Worm (Caenorhabditis elegans) whole organism, L1 larva: Measurements from ENCODE around the gene Y32H12A.8.

Experiments
- C34B4.2 ChIP-seq: sonication (generic microtip); optimal IDR thresholded peaks from 2 replicates; lab custom pipeline; 2017; ENCODE audit warnings: mild to moderate bottlenecking, missing genetic modification characterization, missing compliant biosample characterization
- F16B12.6 ChIP-seq: fragments of 150-350 bp; optimal IDR thresholded peaks from 2 replicates; lab custom pipeline; 2014; ENCODE audit warnings: missing biosample characterization, missing genetic modification characterization
- blmp-1 ChIP-seq: fragments of 150-350 bp; optimal IDR thresholded peaks from 2 replicates; lab custom pipeline; 2014; ENCODE audit warnings: missing biosample characterization, missing genetic modification characterization
- ceh-88 ChIP-seq: fragments of 200-800 bp; sonication (Bioruptor generic); IDR thresholded peaks from 2 replicates; pipeline ENCODE4 v1.3.6; 2022; ENCODE audit warnings: missing genetic modification characterization, missing compliant biosample characterization
- dpl-1 ChIP-seq, 3 experiments: fragments of 150-350 bp in 2 of 3; sonication (generic microtip) in 1 of 3; optimal IDR thresholded peaks; 2 replicates each; lab custom pipeline; 2014 to 2017; ENCODE audit warnings: missing biosample characterization in 3 of 3, missing genetic modification characterization in 3 of 3, missing genetic modification reagents in 3 of 3
- efl-1 ChIP-seq, 4 experiments: fragments of 150-350 bp; optimal IDR thresholded peaks in 3 of 4; peaks in 1 of 4; 1 replicate in 1 of 4; 2 replicates in 3 of 4; lab custom pipeline; 2014; ENCODE audit warnings: missing biosample characterization in 2 of 4, missing genetic modification characterization in 2 of 4, missing genetic modification reagents in 2 of 4
- elt-2 ChIP-seq: sonication (generic microtip); optimal IDR thresholded peaks from 2 replicates; lab custom pipeline; 2016; ENCODE audit warnings: missing genetic modification characterization, mild to moderate bottlenecking, inconsistent platforms, missing compliant biosample characterization, missing genetic modification reagents
- elt-3 ChIP-seq, 6 experiments: fragments of 150-350 bp in 1 of 6; sonication (generic microtip); optimal IDR thresholded peaks; 2 replicates each; lab custom pipeline; 2017 to 2018; ENCODE audit warnings: missing biosample characterization in 6 of 6, missing genetic modification characterization in 6 of 6, inconsistent platforms in 1 of 6
- ets-5 ChIP-seq: fragments of 200-800 bp; sonication (Bioruptor generic); IDR thresholded peaks from 2 replicates; pipeline ENCODE4 v1.3.6; 2022; ENCODE audit warnings: missing genetic modification characterization, missing compliant biosample characterization
- fkh-10 ChIP-seq: sonication (generic microtip); optimal IDR thresholded peaks from 2 replicates; lab custom pipeline; 2017; ENCODE audit warnings: missing biosample characterization, missing genetic modification reagents, missing genetic modification characterization
- grh-1 ChIP-seq: fragments of 200-800 bp; sonication (Bioruptor generic); IDR thresholded peaks from 2 replicates; pipeline ENCODE4 v1.3.6; 2022; ENCODE audit warnings: missing genetic modification reagents, missing genetic modification characterization, missing compliant biosample characterization
- hlh-17 ChIP-seq: fragments of 200-800 bp; sonication (Bioruptor generic); optimal IDR thresholded peaks from 2 replicates; lab custom pipeline; 2018; ENCODE audit warnings: missing genetic modification characterization, mild to moderate bottlenecking, missing compliant biosample characterization, moderate library complexity, borderline replicate concordance
- irx-1 ChIP-seq: sonication (generic microtip); optimal IDR thresholded peaks from 2 replicates; lab custom pipeline; 2016; ENCODE audit warnings: missing genetic modification characterization, missing compliant biosample characterization
- isw-1 ChIP-seq: fragments of 200-800 bp; sonication (Bioruptor generic); IDR thresholded peaks from 2 replicates; pipeline ENCODE4 v1.3.6; 2022; ENCODE audit warnings: missing genetic modification characterization, missing compliant biosample characterization
- jun-1 ChIP-seq: fragments of 150-350 bp; optimal IDR thresholded peaks from 2 replicates; lab custom pipeline; 2014; ENCODE audit warnings: missing biosample characterization, missing genetic modification reagents, missing genetic modification characterization
- lin-14 ChIP-seq: fragments of 200-800 bp; sonication (Bioruptor generic); optimal IDR thresholded peaks from 2 replicates; lab custom pipeline; 2018; ENCODE audit warnings: mild to moderate bottlenecking, missing genetic modification characterization, moderate library complexity, missing compliant biosample characterization
- lin-35 ChIP-seq, 2 experiments: fragments of 150-350 bp; optimal IDR thresholded peaks; 2 replicates each; lab custom pipeline; 2014; ENCODE audit warnings: missing biosample characterization in 2 of 2, missing genetic modification characterization in 2 of 2, missing genetic modification reagents in 2 of 2
- lsy-2 ChIP-seq, 2 experiments: fragments of 150-350 bp; optimal IDR thresholded peaks; 2 replicates each; lab custom pipeline; 2014; ENCODE audit warnings: missing biosample characterization in 2 of 2, missing genetic modification characterization in 2 of 2
- mab-9 ChIP-seq: fragments of 200-800 bp; sonication (Bioruptor generic); IDR thresholded peaks from 2 replicates; pipeline ENCODE4 v1.3.6; 2022; ENCODE audit warnings: missing genetic modification reagents, missing genetic modification characterization, missing compliant biosample characterization
- mep-1 ChIP-seq: fragments of 150-350 bp; optimal IDR thresholded peaks from 2 replicates; lab custom pipeline; 2014; ENCODE audit warnings: missing biosample characterization, missing genetic modification characterization
- nhr-19 ChIP-seq: fragments of 200-800 bp; sonication (Bioruptor generic); conservative IDR thresholded peaks from 2 replicates; pipeline ENCODE4 v1.3.6; 2022; ENCODE audit warnings: missing genetic modification characterization, missing compliant biosample characterization
- nhr-28 ChIP-seq: fragments of 150-350 bp; optimal IDR thresholded peaks from 2 replicates; lab custom pipeline; 2014; ENCODE audit warnings: missing biosample characterization, missing genetic modification characterization
- nhr-47 ChIP-seq: sonication (generic microtip); optimal IDR thresholded peaks from 2 replicates; lab custom pipeline; 2016; ENCODE audit warnings: mild to moderate bottlenecking, missing genetic modification characterization, moderate library complexity, missing compliant biosample characterization
- nhr-71 ChIP-seq: sonication (generic microtip); optimal IDR thresholded peaks from 2 replicates; lab custom pipeline; 2016; ENCODE audit warnings: mild to moderate bottlenecking, missing genetic modification characterization, moderate library complexity, missing compliant biosample characterization
- nhr-85 ChIP-seq: sonication (generic microtip); peaks from one replicate; lab custom pipeline; 2016; ENCODE audit warnings: missing genetic modification characterization, inconsistent platforms, missing compliant biosample characterization
- pag-3 ChIP-seq: sonication (generic microtip); optimal IDR thresholded peaks from 2 replicates; lab custom pipeline; 2017; ENCODE audit warnings: missing genetic modification characterization, mild to moderate bottlenecking, missing compliant biosample characterization, antibody characterized with exemption, borderline replicate concordance; ENCODE audit not compliant: insufficient read depth
- pax-3 ChIP-seq: fragments of 200-800 bp; sonication (Bioruptor generic); optimal IDR thresholded peaks from 2 replicates; lab custom pipeline; 2018; ENCODE audit warnings: mild to moderate bottlenecking, missing genetic modification characterization, moderate library complexity, missing compliant biosample characterization
- pqm-1 ChIP-seq: sonication (generic microtip); optimal IDR thresholded peaks from 3 replicates; lab custom pipeline; 2017; ENCODE audit warnings: missing biosample characterization, missing genetic modification characterization
- rnt-1 ChIP-seq: sonication (generic microtip); optimal IDR thresholded peaks from 2 replicates; lab custom pipeline; 2016; ENCODE audit warnings: mild to moderate bottlenecking, missing genetic modification characterization, moderate library complexity, missing compliant biosample characterization
- skn-1 ChIP-seq: fragments of 150-350 bp; optimal IDR thresholded peaks from 2 replicates; lab custom pipeline; 2014; ENCODE audit warnings: missing biosample characterization, missing genetic modification characterization
- sptf-1 ChIP-seq: fragments of 150-350 bp; optimal IDR thresholded peaks from 2 replicates; lab custom pipeline; 2014; ENCODE audit warnings: missing biosample characterization, missing genetic modification characterization
- swsn-7 ChIP-seq: sonication (generic microtip); optimal IDR thresholded peaks from 2 replicates; lab custom pipeline; 2016; ENCODE audit warnings: missing genetic modification characterization, missing compliant biosample characterization
- tbx-2 ChIP-seq: sonication (generic microtip); optimal IDR thresholded peaks from 2 replicates; lab custom pipeline; 2016; ENCODE audit warnings: missing genetic modification characterization, missing compliant biosample characterization
- unc-62 ChIP-seq: fragments of 150-350 bp; optimal IDR thresholded peaks from 2 replicates; lab custom pipeline; 2014; ENCODE audit warnings: missing biosample characterization, missing genetic modification reagents, missing genetic modification characterization
- unc-98 ChIP-seq: fragments of 200-800 bp; sonication (Bioruptor generic); IDR thresholded peaks from 2 replicates; pipeline ENCODE4 v1.3.6; 2022; ENCODE audit warnings: missing genetic modification characterization, missing compliant biosample characterization
- vab-15 ChIP-seq: sonication (generic microtip); optimal IDR thresholded peaks from 2 replicates; lab custom pipeline; 2017; ENCODE audit warnings: missing genotype, mild to moderate bottlenecking, missing genetic modification characterization, missing compliant biosample characterization
- ztf-11 ChIP-seq, 2 experiments: sonication (generic microtip); optimal IDR thresholded peaks; 2 replicates each; lab custom pipeline; 2016 to 2017; ENCODE audit warnings: missing genetic modification characterization in 2 of 2, missing biosample characterization in 1 of 2, missing compliant biosample characterization in 1 of 2
- ztf-4 ChIP-seq: fragments of 150-350 bp; optimal IDR thresholded peaks from 2 replicates; lab custom pipeline; 2014; ENCODE audit warnings: missing biosample characterization, missing genetic modification characterization

The Y32H12A.8 gene

ce11 chrIII:5420276-5420675 is 14.4 kb upstream of the Y32H12A.8 start:
- TF ChIP-seq sptf-1 (tag; lab: Kevin White, UChicago) (no peak), hlh-17 (GFP tag; lab: Kevin White, UChicago) (no peak), isw-1 (no peak), fkh-10 (GFP tag; lab: Kevin White, UChicago) (no peak), elt-2 (tag; lab: Kevin White, UChicago) (peak; percentile 50), unc-62 (no peak), ztf-4 (tag; lab: Kevin White, UChicago) (no peak), lin-35 (GFP tag; optimal IDR thresholded peaks at IDR 0.05; lab: Kevin White, UChicago) (peak in 1 of 2 experiments; percentile 23), efl-1 (optimal IDR thresholded peaks at IDR 0.05; lab: Kevin White, UChicago) (no peak), efl-1 (GFP tag; optimal IDR thresholded peaks at IDR 0.05 in 1 of 2; lab: Kevin White, UChicago) (peak in 1 of 2 experiments; percentile 28)
- TF ChIP-seq, all 84 proteins: peak for 3

- TF ChIP-seq nhr-85 (tag; lab: Kevin White, UChicago), result no peak
- peak; percentile 66 for TF ChIP-seq blmp-1
- TF ChIP-seq, all 84 proteins: peak for 1
Measured at ce11 chrIII:5419527-5419926, 13.7 kb upstream of the Y32H12A.8 start.

ce11 chrIII:5417921-5418320 is 12.1 kb upstream of the Y32H12A.8 start:
- TF ChIP-seq lin-14 (GFP tag; lab: Kevin White, UChicago), result peak; percentile 58
- peak; percentile 43 for TF ChIP-seq rnt-1 (tag; lab: Kevin White, UChicago)
- peak; percentile 59 for TF ChIP-seq pag-3 (tag; lab: Kevin White, UChicago)
- TF ChIP-seq lin-35 (GFP tag; optimal IDR thresholded peaks at IDR 0.05; lab: Kevin White, UChicago), result peak in 1 of 2 experiments; percentile 4
- TF ChIP-seq nhr-19, result peak; percentile 51
- no peak for TF ChIP-seq mep-1 (tag; lab: Kevin White, UChicago)
- TF ChIP-seq nhr-71 (tag; lab: Kevin White, UChicago), result peak; percentile 36
- TF ChIP-seq tbx-2, result no peak
- TF ChIP-seq lsy-2 (tag; optimal IDR thresholded peaks at IDR 0.05; lab: Kevin White, UChicago), result peak in 1 of 2 experiments; percentile 31
- no peak for TF ChIP-seq skn-1 (tag; lab: Kevin White, UChicago)

- TF ChIP-seq grh-1 (GFP tag; lab: Robert Waterston, UW) (no peak), pax-3 (tag; lab: Kevin White, UChicago) (no peak), efl-1 (optimal IDR thresholded peaks at IDR 0.05; lab: Kevin White, UChicago) (no peak), efl-1 (GFP tag; optimal IDR thresholded peaks at IDR 0.05 in 1 of 2; lab: Kevin White, UChicago) (peak in 1 of 2 experiments; percentile 39)
Measured at ce11 chrIII:5413680-5414079, 7.8 kb upstream of the Y32H12A.8 start, which contains the start of gene grl-22. Gene grl-22, minus strand, starts transcription at chrIII:5414011.

ce11 chrIII:5407588-5407987 is 1.8 kb upstream of the Y32H12A.8 start, which contains the start of gene W03A5.1:
Gene W03A5.1, plus strand, starts transcription at chrIII:5407888.
- TF ChIP-seq dpl-1 (GFP tag; optimal IDR thresholded peaks at IDR 0.05; lab: Kevin White, UChicago) (no peak), tbx-2 (no peak), unc-98 (no peak), ceh-88 (GFP tag; lab: Robert Waterston, UW) (no peak), lin-14 (GFP tag; lab: Kevin White, UChicago) (no peak), C34B4.2 (tag; lab: Kevin White, UChicago) (no peak), pqm-1 (tag; lab: Kevin White, UChicago) (no peak), ztf-11 (tag; optimal IDR thresholded peaks at IDR 0.05; lab: Kevin White, UChicago) (no peak), swsn-7 (tag; lab: Kevin White, UChicago) (no peak), irx-1 (tag; lab: Kevin White, UChicago) (no peak), ztf-4 (tag; lab: Kevin White, UChicago) (no peak), elt-3 (tag; optimal IDR thresholded peaks at IDR 0.05; lab: Kevin White, UChicago) (no peak), mab-9 (GFP tag; lab: Robert Waterston, UW) (no peak), rnt-1 (tag; lab: Kevin White, UChicago) (no peak), vab-15 (tag; lab: Kevin White, UChicago) (no peak), F16B12.6 (tag; lab: Kevin White, UChicago) (no peak), nhr-28 (tag; lab: Kevin White, UChicago) (no peak), jun-1 (no peak), ets-5 (no peak), nhr-47 (tag; lab: Kevin White, UChicago) (no peak)
